Fruit fly (Drosophila melanogaster) whole organism, embryonic: ENCODE measurements around the gene CG18258.
A peak's percentile ranks its signal among the peaks of the same experiment; 100 is the strongest.

Source experiments
- Bteb2 ChIP-seq: fragments of 200-800 bp; sonication (Bioruptor generic); optimal IDR thresholded peaks from 2 replicates; lab custom pipeline; 2016; ENCODE audit warnings: missing biosample characterization, missing genetic modification characterization
- CG12219 ChIP-seq: fragments of 200-800 bp; sonication (Bioruptor generic); optimal IDR thresholded peaks from 3 replicates; lab custom pipeline; 2018; ENCODE audit warnings: missing biosample characterization, mild to moderate bottlenecking, missing genetic modification characterization
- CG12299 ChIP-seq: fragments of 200-800 bp; sonication (Bioruptor generic); optimal IDR thresholded peaks from 2 replicates; lab custom pipeline; 2018; ENCODE audit warnings: missing biosample characterization, mild to moderate bottlenecking, missing genetic modification characterization
- CG14710 ChIP-seq: fragments of 200-800 bp; sonication (Bioruptor generic); optimal IDR thresholded peaks from 3 replicates; lab custom pipeline; 2019; ENCODE audit warnings: missing biosample characterization, mild to moderate bottlenecking, missing genetic modification characterization, moderate library complexity
- CG15073 ChIP-seq: fragments of 200-800 bp; sonication (Bioruptor generic); optimal IDR thresholded peaks from 2 replicates; lab custom pipeline; 2016; ENCODE audit warnings: missing biosample characterization, missing genetic modification characterization
- CG16815 ChIP-seq: fragments of 200-800 bp; sonication (Bioruptor generic); optimal IDR thresholded peaks from 3 replicates; lab custom pipeline; 2017; ENCODE audit warnings: missing biosample characterization, mild to moderate bottlenecking, missing genetic modification characterization
- CG17829 ChIP-seq: fragments of 200-800 bp; optimal IDR thresholded peaks from 2 replicates; lab custom pipeline; 2019; ENCODE audit warnings: missing biosample characterization, mild to moderate bottlenecking, missing genetic modification characterization, moderate library complexity
- CG17912 ChIP-seq: fragments of 200-800 bp; sonication (Bioruptor generic); optimal IDR thresholded peaks from 2 replicates; lab custom pipeline; 2018; ENCODE audit warnings: missing biosample characterization, mild to moderate bottlenecking, missing genetic modification characterization
- CG18764 ChIP-seq: fragments of 200-800 bp; sonication (Bioruptor generic); optimal IDR thresholded peaks from 3 replicates; lab custom pipeline; 2016; ENCODE audit warnings: missing biosample characterization, missing genetic modification characterization
- CG2875 ChIP-seq: fragments of 200-800 bp; sonication (Bioruptor generic); optimal IDR thresholded peaks from 2 replicates; lab custom pipeline; 2017; ENCODE audit warnings: missing biosample characterization, mild to moderate bottlenecking, missing genetic modification characterization, missing genetic modification reagents
- CG3065 ChIP-seq: fragments of 200-800 bp; sonication (Bioruptor generic); optimal IDR thresholded peaks from 2 replicates; lab custom pipeline; 2016; ENCODE audit warnings: missing biosample characterization, missing genetic modification characterization
- CG32532 ChIP-seq: fragments of 200-800 bp; sonication (Bioruptor generic); IDR thresholded peaks from 2 replicates; pipeline ENCODE4 v1.3.6; 2022; ENCODE audit warnings: missing biosample characterization, missing genetic modification characterization
- CG3281 ChIP-seq: fragments of 200-800 bp; sonication (Bioruptor generic); optimal IDR thresholded peaks from 3 replicates; lab custom pipeline; 2017; ENCODE audit warnings: missing biosample characterization, mild to moderate bottlenecking, missing genetic modification characterization
- CG34422 ChIP-seq: fragments of 200-800 bp; sonication (Bioruptor generic); IDR thresholded peaks from 3 replicates; pipeline ENCODE4 v1.3.6; 2022; ENCODE audit warnings: missing biosample characterization, missing genetic modification characterization
- CG3726 ChIP-seq: fragments of 200-800 bp; sonication (Bioruptor generic); IDR thresholded peaks from 3 replicates; pipeline ENCODE4, ENCODE4 v1.3.6; 2022; ENCODE audit warnings: missing biosample characterization, missing genetic modification characterization
- CG3995 ChIP-seq: fragments of 200-800 bp; sonication (Bioruptor generic); optimal IDR thresholded peaks from 3 replicates; lab custom pipeline; 2016; ENCODE audit warnings: missing biosample characterization, missing genetic modification characterization
- CG4820 ChIP-seq: fragments of 200-800 bp; sonication (Bioruptor generic); optimal IDR thresholded peaks from 3 replicates; lab custom pipeline; 2016; ENCODE audit warnings: missing biosample characterization, missing genetic modification characterization
- CG6254 ChIP-seq: fragments of 200-800 bp; sonication (Bioruptor generic); optimal IDR thresholded peaks from 3 replicates; lab custom pipeline; 2017; ENCODE audit warnings: mild to moderate bottlenecking, missing biosample characterization, missing genetic modification reagents, missing genetic modification characterization
- CG8089 ChIP-seq: fragments of 200-800 bp; sonication (Bioruptor generic); optimal IDR thresholded peaks from 3 replicates; lab custom pipeline; 2016; ENCODE audit warnings: missing biosample characterization, missing genetic modification characterization
- CG8944 ChIP-seq: fragments of 200-800 bp; sonication (Bioruptor generic); optimal IDR thresholded peaks from 3 replicates; lab custom pipeline; 2016; ENCODE audit warnings: missing biosample characterization, missing genetic modification characterization
- Dad ChIP-seq: fragments of 200-800 bp; sonication (Bioruptor generic); optimal IDR thresholded peaks from 3 replicates; lab custom pipeline; 2016; ENCODE audit warnings: missing biosample characterization, missing genetic modification characterization
- Dip3 ChIP-seq: fragments of 200-800 bp; sonication (Bioruptor generic); optimal IDR thresholded peaks from 3 replicates; lab custom pipeline; 2016; ENCODE audit warnings: missing biosample characterization, missing genetic modification characterization
- Doc2 ChIP-seq: fragments of 200-800 bp; sonication (Bioruptor generic); IDR thresholded peaks from 2 replicates; pipeline ENCODE4 v1.3.6; 2022; ENCODE audit warnings: missing biosample characterization, missing genetic modification characterization
- Dp ChIP-seq: fragments of 200-800 bp; sonication (Bioruptor generic); optimal IDR thresholded peaks from 2 replicates; lab custom pipeline; 2018; ENCODE audit warnings: missing biosample characterization, mild to moderate bottlenecking, missing genetic modification characterization, moderate library complexity
- Elba2 ChIP-seq: fragments of 200-800 bp; sonication (Bioruptor generic); optimal IDR thresholded peaks from 3 replicates; lab custom pipeline; 2016; ENCODE audit warnings: missing biosample characterization, missing genetic modification characterization
- Hand ChIP-seq: fragments of 200-800 bp; sonication (Bioruptor generic); optimal IDR thresholded peaks from 2 replicates; lab custom pipeline; 2017; ENCODE audit warnings: mild to moderate bottlenecking, missing biosample characterization, missing genetic modification reagents, missing genetic modification characterization
- MBD-R2 ChIP-seq: fragments of 200-800 bp; sonication (Bioruptor generic); IDR thresholded peaks from 2 replicates; pipeline ENCODE4 v1.3.6; 2022; ENCODE audit warnings: missing biosample characterization, missing genetic modification characterization
- Med ChIP-seq: fragments of 200-800 bp; sonication (Bioruptor generic); peaks from one replicate; lab custom pipeline; 2016; ENCODE audit warnings: missing biosample characterization, missing genetic modification characterization, mild to moderate bottlenecking, inconsistent platforms, moderate library complexity
- Nf-YB ChIP-seq: fragments of 200-800 bp; sonication (Bioruptor generic); optimal IDR thresholded peaks from 3 replicates; lab custom pipeline; 2019; ENCODE audit warnings: missing biosample characterization, mild to moderate bottlenecking, missing genetic modification characterization, moderate library complexity
- Ptx1 ChIP-seq: fragments of 200-800 bp; sonication (Bioruptor generic); IDR thresholded peaks from 2 replicates; pipeline ENCODE4 v1.3.6; 2022; ENCODE audit warnings: missing biosample characterization, missing genetic modification characterization
- ap ChIP-seq: fragments of 200-800 bp; sonication (Bioruptor generic); IDR thresholded peaks from 2 replicates; pipeline ENCODE4 v1.3.6; 2022; ENCODE audit warnings: missing biosample characterization, missing genetic modification characterization
- bsh ChIP-seq, 2 experiments: fragments of 200-800 bp; sonication (Bioruptor generic); optimal IDR thresholded peaks; 2 replicates each; lab custom pipeline; 2017 to 2018; ENCODE audit warnings: mild to moderate bottlenecking in 2 of 2, missing biosample characterization in 2 of 2, missing genetic modification characterization in 2 of 2, moderate library complexity in 1 of 2
- cas ChIP-seq: fragments of 200-800 bp; sonication (Bioruptor generic); IDR thresholded peaks from 2 replicates; pipeline ENCODE4 v1.3.6; 2022; ENCODE audit warnings: missing biosample characterization, missing genetic modification characterization
- corto ChIP-seq: fragments of 200-800 bp; sonication (Bioruptor generic); optimal IDR thresholded peaks from 2 replicates; lab custom pipeline; 2016; ENCODE audit warnings: missing biosample characterization, mild to moderate bottlenecking, missing genetic modification characterization, moderate library complexity
- crc ChIP-seq: fragments of 200-800 bp; sonication (Bioruptor generic); optimal IDR thresholded peaks from 2 replicates; lab custom pipeline; 2016; ENCODE audit warnings: missing biosample characterization, missing genetic modification characterization
- dmrt99B ChIP-seq: fragments of 200-800 bp; sonication (Bioruptor generic); optimal IDR thresholded peaks from 2 replicates; lab custom pipeline; 2018; ENCODE audit warnings: missing biosample characterization, mild to moderate bottlenecking, missing genetic modification characterization, moderate library complexity
- emc ChIP-seq: fragments of 200-800 bp; sonication (Bioruptor generic); optimal IDR thresholded peaks from 2 replicates; lab custom pipeline; 2016; ENCODE audit warnings: missing biosample characterization, missing genetic modification characterization
- gcm ChIP-seq: fragments of 200-800 bp; sonication (Bioruptor generic); optimal IDR thresholded peaks from 2 replicates; lab custom pipeline; 2019; ENCODE audit warnings: missing biosample characterization, mild to moderate bottlenecking, missing genetic modification characterization, moderate library complexity
- hkb ChIP-seq, 2 experiments: fragments of 200-800 bp in 1 of 2; fragments of >200 bp in 1 of 2; sonication (Bioruptor generic) in 1 of 2; IDR thresholded peaks in 1 of 2; optimal IDR thresholded peaks in 1 of 2; 2 replicates each; pipeline versions ENCODE4 v1.3.6 to Lab custom; 2017 to 2022; ENCODE audit warnings: missing biosample characterization in 1 of 2, missing genetic modification characterization in 1 of 2
- lola ChIP-seq, 3 experiments: fragments of >200 bp in 2 of 3; fragments of 200-800 bp in 1 of 3; sonication (Bioruptor generic) in 1 of 3; optimal IDR thresholded peaks; 2 replicates each; lab custom pipeline; 2017 to 2019; ENCODE audit warnings: missing biosample characterization in 3 of 3, missing genetic modification characterization in 3 of 3, mild to moderate bottlenecking in 1 of 3, moderate library complexity in 1 of 3
- luna ChIP-seq: fragments of 200-800 bp; sonication (Bioruptor generic); optimal IDR thresholded peaks from 2 replicates; lab custom pipeline; 2016; ENCODE audit warnings: missing biosample characterization, missing genetic modification characterization
- pnt ChIP-seq: fragments of 200-800 bp; sonication (Bioruptor generic); optimal IDR thresholded peaks from 3 replicates; lab custom pipeline; 2016; ENCODE audit warnings: missing biosample characterization, missing genetic modification characterization
- run ChIP-seq: fragments of 200-800 bp; sonication (Bioruptor generic); optimal IDR thresholded peaks from 3 replicates; lab custom pipeline; 2018; ENCODE audit warnings: missing biosample characterization, mild to moderate bottlenecking, missing genetic modification characterization
- sc ChIP-seq, 3 experiments: fragments of >200 bp in 2 of 3; fragments of 200-800 bp in 1 of 3; sonication (Bioruptor generic) in 1 of 3; optimal IDR thresholded peaks; 2 replicates in 2 of 3; 3 replicates in 1 of 3; lab custom pipeline; 2017; ENCODE audit warnings: mild to moderate bottlenecking in 1 of 3, missing biosample characterization in 1 of 3, missing genetic modification characterization in 1 of 3, missing genetic modification reagents in 1 of 3
- sim ChIP-seq: fragments of 200-800 bp; sonication (Bioruptor generic); IDR thresholded peaks from 2 replicates; pipeline ENCODE4 v1.3.6; 2022; ENCODE audit warnings: missing biosample characterization, missing genetic modification characterization
- slbo ChIP-seq: fragments of 200-800 bp; sonication (Bioruptor generic); IDR thresholded peaks from 2 replicates; pipeline ENCODE4 v1.3.6; 2022; ENCODE audit warnings: missing biosample characterization, missing genetic modification characterization
- sug ChIP-seq: fragments of 200-800 bp; optimal IDR thresholded peaks from 2 replicates; lab custom pipeline; 2019; ENCODE audit warnings: missing biosample characterization, mild to moderate bottlenecking, missing genetic modification characterization, moderate library complexity
- vvl ChIP-seq: fragments of 200-800 bp; sonication (Bioruptor generic); IDR thresholded peaks from 2 replicates; pipeline ENCODE4 v1.3.6; 2022; ENCODE audit warnings: missing biosample characterization, missing genetic modification characterization
- z ChIP-seq: fragments of 200-800 bp; sonication (Bioruptor generic); IDR thresholded peaks from 3 replicates; pipeline ENCODE4 v1.3.6; 2022; ENCODE audit warnings: missing biosample characterization, missing genetic modification characterization
- zen ChIP-seq: fragments of 200-800 bp; sonication (Bioruptor generic); optimal IDR thresholded peaks from 3 replicates; lab custom pipeline; 2018; ENCODE audit warnings: missing biosample characterization, mild to moderate bottlenecking, missing genetic modification characterization, moderate library complexity

CG18258 gene

DNA sequence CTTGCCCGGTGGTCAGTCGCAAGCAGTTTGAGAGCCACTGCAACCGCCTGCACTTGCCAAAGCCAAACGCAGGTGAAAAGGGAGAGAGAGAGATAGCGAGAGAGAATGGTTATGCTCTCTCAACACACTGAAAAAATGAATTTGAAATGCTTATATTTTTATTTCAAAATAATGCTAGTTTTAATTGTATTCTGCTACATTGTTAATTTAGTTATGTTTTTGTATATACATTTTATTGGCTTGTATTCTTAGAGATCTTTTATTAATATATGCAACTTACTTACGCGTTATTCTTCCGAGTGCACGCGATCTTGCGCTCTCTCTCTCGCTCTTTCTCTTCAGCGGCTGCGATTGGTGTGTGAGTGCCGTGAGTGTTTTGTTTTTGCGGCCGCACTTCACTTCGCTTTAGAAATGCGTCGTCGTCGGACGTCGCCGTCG lies 33.6 kb upstream of the CG18258 start (continued):
- TF ChIP-seq hkb (optimal IDR thresholded peaks at IDR 0.05; lab: Kevin White, UChicago): no peak
- TF ChIP-seq hkb (GFP tag; IDR thresholded peaks at IDR 0.05; lab: Robert Waterston, UW): peak; percentile 99
- TF ChIP-seq ap: peak; percentile 60
- no peak for TF ChIP-seq CG15073 (GFP tag; lab: Kevin White, UChicago)
- TF ChIP-seq dmrt99B (tag; lab: Kevin White, UChicago): peak; percentile 99
- TF ChIP-seq CG32532 (GFP tag; lab: Robert Waterston, UW): peak; percentile 98
- no peak for TF ChIP-seq CG8944 (GFP tag; lab: Kevin White, UChicago)
- peak; percentile 97 for TF ChIP-seq run (tag; lab: Kevin White, UChicago)
- peak; percentile 96 for TF ChIP-seq Dad (GFP tag; lab: Kevin White, UChicago)
- TF ChIP-seq z (GFP tag; lab: Robert Waterston, UW): peak; percentile 82; the same call in 2 of the 3 replicates
- TF ChIP-seq sim (GFP tag; lab: Robert Waterston, UW): peak; percentile 99
- TF ChIP-seq Dp: no peak
- peak; percentile 19 for TF ChIP-seq Nf-YB
- peak; percentile 99 for TF ChIP-seq CG17829 (tag; lab: Kevin White, UChicago)
- TF ChIP-seq CG12299: no peak
- no peak for TF ChIP-seq Dip3 (GFP tag; lab: Kevin White, UChicago)
- TF ChIP-seq zen (tag; lab: Kevin White, UChicago): peak; percentile 98
- no peak for TF ChIP-seq CG2875 (GFP tag; lab: Kevin White, UChicago)
- peak; percentile 99 for TF ChIP-seq CG34422 (GFP tag; lab: Robert Waterston, UW)
- TF ChIP-seq luna: peak; percentile 62
- peak; percentile 84 for TF ChIP-seq crc (GFP tag; lab: Kevin White, UChicago)
- peak; percentile 99 for TF ChIP-seq Ptx1 (GFP tag; lab: Robert Waterston, UW)
- TF ChIP-seq CG8089 (GFP tag; lab: Kevin White, UChicago): peak; percentile 90
- peak; percentile 74 for TF ChIP-seq Hand
- peak; percentile 99 for TF ChIP-seq Med
- peak; percentile 97 for TF ChIP-seq cas
- no peak for TF ChIP-seq bsh (GFP tag; optimal IDR thresholded peaks at IDR 0.05; lab: Kevin White, UChicago)
- no peak for TF ChIP-seq lola (GFP tag; optimal IDR thresholded peaks at IDR 0.05; lab: Kevin White, UChicago)
- TF ChIP-seq gcm: no peak
- TF ChIP-seq Elba2: peak; percentile 65
- TF ChIP-seq sc (optimal IDR thresholded peaks at IDR 0.05; lab: Kevin White, UChicago): no peak
- no peak for TF ChIP-seq sc (GFP tag; optimal IDR thresholded peaks at IDR 0.05; lab: Kevin White, UChicago)
- no peak for TF ChIP-seq Bteb2 (GFP tag; lab: Kevin White, UChicago)
- TF ChIP-seq slbo: no peak
- peak; percentile 91 for TF ChIP-seq CG12219
- peak; percentile 67 for TF ChIP-seq CG17912
- peak; percentile 90 for TF ChIP-seq pnt (GFP tag; lab: Kevin White, UChicago)
- peak; percentile 98 for TF ChIP-seq MBD-R2 (GFP tag; lab: Robert Waterston, UW)
- peak; percentile 92 for TF ChIP-seq Doc2 (GFP tag; lab: Robert Waterston, UW)
- TF ChIP-seq CG3281: peak; percentile 94
- peak; percentile 100 for TF ChIP-seq vvl (GFP tag; lab: Robert Waterston, UW)
- TF ChIP-seq corto: peak; percentile 98
- TF ChIP-seq CG6254 (GFP tag; lab: Kevin White, UChicago): peak; percentile 95
- TF ChIP-seq CG3065 (GFP tag; lab: Kevin White, UChicago): no peak
- peak; percentile 95 for TF ChIP-seq CG18764
- no peak for TF ChIP-seq CG16815
- peak; percentile 98 for TF ChIP-seq CG14710 (tag; lab: Kevin White, UChicago)
- TF ChIP-seq CG4820 (GFP tag; lab: Kevin White, UChicago): peak; percentile 97
- TF ChIP-seq emc (GFP tag; lab: Kevin White, UChicago): peak; percentile 81
- peak; percentile 82 for TF ChIP-seq sug (tag; lab: Kevin White, UChicago)
- peak; percentile 98 for TF ChIP-seq CG3726 (GFP tag; lab: Robert Waterston, UW)
- peak; percentile 75 for TF ChIP-seq CG3995 (GFP tag; lab: Kevin White, UChicago)
